Fruit fly (Drosophila melanogaster) whole organism, wandering third instar larva: Measurements from ENCODE around the gene vri.
A peak's percentile ranks its signal among the peaks of the same experiment; 100 is the strongest.

Experiments
- Abd-B ChIP-seq: fragments of >200 bp; optimal IDR thresholded peaks from 2 replicates; lab custom pipeline; 2017; ENCODE audit warnings: missing biosample characterization, missing genetic modification characterization
- CG9705 ChIP-seq: fragments of 200-800 bp; sonication (Bioruptor generic); optimal IDR thresholded peaks from 2 replicates; lab custom pipeline; 2018; ENCODE audit warnings: missing biosample characterization, mild to moderate bottlenecking, missing genetic modification characterization
- CrebA ChIP-seq: fragments of 200-800 bp; sonication (Bioruptor generic); optimal IDR thresholded peaks from 2 replicates; lab custom pipeline; 2016; ENCODE audit warnings: missing biosample characterization, mild to moderate bottlenecking, missing genetic modification characterization, borderline replicate concordance
- Dfd ChIP-seq: fragments of >200 bp; optimal IDR thresholded peaks from 2 replicates; lab custom pipeline; 2017; ENCODE audit warnings: missing biosample characterization, missing genetic modification characterization
- Dif ChIP-seq: fragments of 200-275, 200-300 bp; sonication (Bioruptor generic); optimal IDR thresholded peaks from 2 replicates; lab custom pipeline; 2018; ENCODE audit warnings: missing biosample characterization, missing genetic modification characterization; ENCODE audit not compliant: partially characterized antibody
- GATAd ChIP-seq: sonication (Bioruptor generic); optimal IDR thresholded peaks from 2 replicates; lab custom pipeline; 2016; ENCODE audit warnings: missing biosample characterization, missing genetic modification characterization
- HLH106 ChIP-seq: fragments of 200-800 bp; optimal IDR thresholded peaks from 3 replicates; lab custom pipeline; 2019; ENCODE audit warnings: missing biosample characterization, mild to moderate bottlenecking, missing genetic modification characterization, moderate library complexity
- Hnf4 ChIP-seq: fragments of 200-800 bp; sonication (Bioruptor generic); optimal IDR thresholded peaks from 2 replicates; lab custom pipeline; 2016; ENCODE audit warnings: missing biosample characterization, mild to moderate bottlenecking, missing genetic modification characterization
- Hr78 ChIP-seq: fragments of >200 bp; optimal IDR thresholded peaks from 2 replicates; lab custom pipeline; 2017; ENCODE audit warnings: missing biosample characterization, missing genetic modification characterization
- Hr83 ChIP-seq: fragments of 200-300 bp; sonication (Bioruptor generic); optimal IDR thresholded peaks from 2 replicates; lab custom pipeline; 2016; ENCODE audit warnings: missing biosample characterization, mild to moderate bottlenecking, missing genetic modification characterization, moderate library complexity; ENCODE audit not compliant: poor library complexity, severe bottlenecking
- Myc ChIP-seq: fragments of >200 bp; optimal IDR thresholded peaks from 2 replicates; lab custom pipeline; 2017
- OdsH ChIP-seq: fragments of 200-800 bp; sonication (Bioruptor generic); optimal IDR thresholded peaks from 2 replicates; lab custom pipeline; 2016; ENCODE audit warnings: missing biosample characterization, mild to moderate bottlenecking, missing genetic modification characterization
- Rel ChIP-seq, 2 experiments: fragments of 200-800 bp; sonication (Bioruptor generic) in 1 of 2; optimal IDR thresholded peaks; 2 replicates in 1 of 2; 3 replicates in 1 of 2; lab custom pipeline; 2016 to 2019; ENCODE audit warnings: mild to moderate bottlenecking in 2 of 2, missing biosample characterization in 2 of 2, missing genetic modification characterization in 2 of 2, moderate library complexity in 1 of 2
- Sp1 ChIP-seq: fragments of 200-800 bp; sonication (Bioruptor generic); optimal IDR thresholded peaks from 3 replicates; lab custom pipeline; 2019; ENCODE audit warnings: missing biosample characterization, mild to moderate bottlenecking, missing genetic modification characterization, moderate library complexity
- br ChIP-seq: fragments of 200-800 bp; sonication (Bioruptor generic); optimal IDR thresholded peaks from 2 replicates; lab custom pipeline; 2016; ENCODE audit warnings: missing biosample characterization, missing genetic modification characterization
- brk ChIP-seq: fragments of 200-800 bp; sonication (Bioruptor generic); optimal IDR thresholded peaks from 2 replicates; lab custom pipeline; 2016; ENCODE audit warnings: missing biosample characterization, mild to moderate bottlenecking, missing genetic modification characterization
- dl ChIP-seq, 2 experiments: fragments of 175-275, 200-275 bp in 1 of 2; fragments of 200-275 bp in 1 of 2; sonication (Bioruptor generic); optimal IDR thresholded peaks; lab custom pipeline; 2018; ENCODE audit warnings: mild to moderate bottlenecking in 2 of 2, missing biosample characterization in 2 of 2, missing genetic modification characterization in 2 of 2, moderate library complexity in 2 of 2; ENCODE audit not compliant: partially characterized antibody in 2 of 2, insufficient read depth in 1 of 2
- dsf ChIP-seq: sonication (Bioruptor generic); optimal IDR thresholded peaks from 2 replicates; lab custom pipeline; 2016; ENCODE audit warnings: missing biosample characterization, missing genetic modification characterization, borderline replicate concordance
- ey ChIP-seq: fragments of 200-800 bp; sonication (Bioruptor generic); optimal IDR thresholded peaks from 2 replicates; lab custom pipeline; 2016; ENCODE audit warnings: missing biosample characterization, missing genetic modification characterization
- foxo ChIP-seq, 2 experiments: fragments of 200-800 bp; sonication (Bioruptor generic); optimal IDR thresholded peaks; 2 replicates in 1 of 2; 3 replicates in 1 of 2; lab custom pipeline; 2016 to 2017; ENCODE audit warnings: missing biosample characterization in 2 of 2, missing genetic modification characterization in 2 of 2
- fru ChIP-seq: fragments of 200-800 bp; sonication (Bioruptor generic); optimal IDR thresholded peaks from 3 replicates; lab custom pipeline; 2016; ENCODE audit warnings: missing biosample characterization, mild to moderate bottlenecking, missing genetic modification characterization
- h ChIP-seq: fragments of 200-800 bp; sonication (Bioruptor generic); optimal IDR thresholded peaks from 3 replicates; lab custom pipeline; 2016; ENCODE audit warnings: missing biosample characterization, mild to moderate bottlenecking, missing genetic modification characterization
- jim ChIP-seq: fragments of 175-275, 200-325 bp; sonication (Bioruptor generic); optimal IDR thresholded peaks from 2 replicates; lab custom pipeline; 2016; ENCODE audit warnings: missing biosample characterization, mild to moderate bottlenecking, missing genetic modification characterization
- psq ChIP-seq: fragments of 200-800 bp; sonication (Bioruptor generic); optimal IDR thresholded peaks from 3 replicates; lab custom pipeline; 2017; ENCODE audit warnings: missing biosample characterization, mild to moderate bottlenecking, missing genetic modification characterization, moderate library complexity
- rgr ChIP-seq: fragments of 200-800 bp; sonication (Bioruptor generic); optimal IDR thresholded peaks from 3 replicates; lab custom pipeline; 2016; ENCODE audit warnings: missing biosample characterization, mild to moderate bottlenecking, missing genetic modification characterization
- sv ChIP-seq: fragments of 200-800 bp; sonication (Bioruptor generic); optimal IDR thresholded peaks from 3 replicates; lab custom pipeline; 2016; ENCODE audit warnings: missing biosample characterization, missing genetic modification characterization
- woc ChIP-seq: sonication (Bioruptor generic); optimal IDR thresholded peaks from 2 replicates; lab custom pipeline; 2016; ENCODE audit warnings: missing biosample characterization, mild to moderate bottlenecking, missing genetic modification characterization

vri gene

dm6 chr2L:5270215-5271071 is 18.3 kb upstream of the vri start:
- TF ChIP-seq Hnf4 (GFP tag; lab: Kevin White, UChicago) (no peak), Myc (peak; percentile 82)
- TF ChIP-seq, all 38 proteins: peak for 1

DNA sequence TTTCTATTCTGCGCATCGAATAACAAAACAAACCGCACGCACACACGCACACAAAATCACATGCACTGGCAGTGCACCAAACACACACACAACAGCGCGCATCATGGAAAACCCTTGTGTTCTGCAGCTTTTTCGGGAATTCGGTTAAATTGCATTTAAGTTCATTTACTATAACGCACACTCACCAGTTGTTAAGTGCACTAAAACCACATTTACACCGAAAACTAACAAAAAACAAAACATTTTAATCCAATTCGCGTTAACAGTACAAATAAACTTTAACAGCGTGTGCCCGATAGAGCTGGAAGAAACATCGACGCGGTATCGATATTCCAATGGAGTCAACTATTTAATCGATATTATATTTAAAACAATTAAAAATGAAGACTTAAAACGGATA is 17.7 kb upstream of the vri start, which contains the start of gene tkv:
TSS of gene tkv (minus strand) at position 304 of the 400 bp plus-strand sequence.
- no peak for TF ChIP-seq GATAd
- no peak for TF ChIP-seq OdsH (GFP tag; lab: Kevin White, UChicago)
- TF ChIP-seq brk (GFP tag; lab: Kevin White, UChicago), result no peak
- TF ChIP-seq HLH106, result no peak
- no peak for TF ChIP-seq Dfd (GFP tag; lab: Kevin White, UChicago)
- TF ChIP-seq dl (GFP tag; optimal IDR thresholded peaks at IDR 0.05; lab: Kevin White, UChicago; ENCODE audit: insufficient read depth in 1 of 2, partially characterized antibody in 2 of 2), result no peak
- no peak for TF ChIP-seq psq (GFP tag; lab: Kevin White, UChicago)

- TF ChIP-seq brk (GFP tag; lab: Kevin White, UChicago) (no peak), Hr78 (GFP tag; lab: Kevin White, UChicago) (no peak), dsf (GFP tag; lab: Kevin White, UChicago) (no peak), Abd-B (GFP tag; lab: Kevin White, UChicago) (no peak), GATAd (no peak), ey (GFP tag; lab: Kevin White, UChicago) (no peak), Hr83 (GFP tag; lab: Kevin White, UChicago) (no peak), CrebA (no peak)
Measured at dm6 chr2L:5277262-5278008, 11.3 kb upstream of the vri start.

DNA sequence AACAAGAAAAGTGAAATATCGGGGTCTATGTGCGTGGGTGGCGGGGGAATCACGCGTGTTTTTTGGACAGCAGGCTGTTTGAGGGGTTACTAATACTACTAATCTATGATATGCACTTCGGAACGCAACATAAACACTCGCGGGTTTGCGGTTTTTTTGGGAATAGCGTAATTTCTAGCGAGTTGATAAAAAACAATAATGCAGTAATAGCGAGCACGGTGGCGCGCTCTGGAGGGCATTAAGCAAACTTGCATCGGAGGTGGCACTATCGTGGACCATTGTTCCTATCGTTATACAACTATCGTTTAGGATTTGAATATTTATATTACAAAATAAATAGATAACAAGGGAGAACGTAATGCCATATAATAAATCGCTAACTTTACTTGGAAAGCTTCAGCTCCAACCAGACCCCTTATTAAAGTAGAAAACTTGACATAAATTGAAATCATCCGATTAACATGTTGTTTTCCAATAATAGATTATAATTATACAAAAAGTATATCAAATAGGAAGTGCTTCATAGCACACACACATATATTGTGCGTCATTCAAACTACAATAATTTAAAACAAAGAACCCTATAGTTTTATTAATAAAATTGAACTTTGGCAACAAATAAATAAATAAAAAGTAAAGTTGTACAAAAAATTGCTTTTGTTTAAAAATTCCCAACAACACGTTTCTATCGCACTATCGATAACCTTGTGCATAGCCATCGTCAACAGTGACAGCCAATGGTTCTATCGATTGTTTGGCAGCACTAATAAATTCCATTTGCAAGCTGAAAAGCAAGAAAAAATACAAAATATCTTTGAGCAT is 10.2 kb upstream of the vri start, which contains the start of the genes Nin and Bub1:
TSS of gene Nin (minus strand) at position 240 of the 822 bp plus-strand sequence.
TSS of gene Bub1 (plus strand) at position 557 of the 822 bp plus-strand sequence.
- peak; percentile 72 for TF ChIP-seq Myc
- TF ChIP-seq CG9705, result peak; percentile 24
- TF ChIP-seq Hnf4 (GFP tag; lab: Kevin White, UChicago), result no peak
- TF ChIP-seq OdsH (GFP tag; lab: Kevin White, UChicago), result peak; percentile 35
- no peak for TF ChIP-seq Rel (GFP tag; optimal IDR thresholded peaks at IDR 0.05; lab: Kevin White, UChicago)
- TF ChIP-seq Rel (tag; optimal IDR thresholded peaks at IDR 0.05; lab: Kevin White, UChicago), result peak; percentile 94
- peak; percentile 4 for TF ChIP-seq br (GFP tag; lab: Kevin White, UChicago)
- peak; percentile 13 for TF ChIP-seq psq (GFP tag; lab: Kevin White, UChicago)
- TF ChIP-seq Sp1 (GFP tag; lab: Kevin White, UChicago), result peak; percentile 24
- no peak for TF ChIP-seq Hr78 (GFP tag; lab: Kevin White, UChicago)
- peak; percentile 18 for TF ChIP-seq ey (GFP tag; lab: Kevin White, UChicago)
- TF ChIP-seq Hr83 (GFP tag; lab: Kevin White, UChicago), result peak; percentile 75
- peak; percentile 22 for TF ChIP-seq h
- TF ChIP-seq jim (GFP tag; lab: Kevin White, UChicago), result peak; percentile 43
- TF ChIP-seq sv (GFP tag; lab: Kevin White, UChicago), result peak; percentile 14
- no peak for TF ChIP-seq CrebA
- TF ChIP-seq HLH106, result peak; percentile 50
- TF ChIP-seq fru (GFP tag; lab: Kevin White, UChicago), result peak; percentile 79
- TF ChIP-seq Dif (GFP tag; lab: Kevin White, UChicago), result no peak
- TF ChIP-seq rgr (GFP tag; lab: Kevin White, UChicago), result peak; percentile 34
- TF ChIP-seq foxo (GFP tag; optimal IDR thresholded peaks at IDR 0.05; lab: Kevin White, UChicago), result no peak
- TF ChIP-seq woc (GFP tag; lab: Kevin White, UChicago), result peak; percentile 85
- no peak for TF ChIP-seq Dfd (GFP tag; lab: Kevin White, UChicago)
- no peak for TF ChIP-seq GATAd
